Worm (Caenorhabditis elegans) whole organism, early embryonic: ENCODE data around the gene Y22D7AR.14.

Experiments
- B0310.2 ChIP-seq: sonication (generic microtip); optimal IDR thresholded peaks from 2 replicates; lab custom pipeline; 2016; ENCODE audit warnings: mild to moderate bottlenecking, missing genetic modification characterization, missing compliant biosample characterization
- F13C5.2 ChIP-seq: sonication (generic microtip); optimal IDR thresholded peaks from 2 replicates; lab custom pipeline; 2017; ENCODE audit warnings: mild to moderate bottlenecking, missing genetic modification characterization, inconsistent platforms, missing compliant biosample characterization
- aly-1 ChIP-seq: sonication (generic microtip); optimal IDR thresholded peaks from 2 replicates; lab custom pipeline; 2016; ENCODE audit warnings: missing genetic modification characterization, missing compliant biosample characterization
- ama-1 ChIP-seq: fragments of 150-350 bp; optimal IDR thresholded peaks from 2 replicates; lab custom pipeline; 2014
- ceh-13 ChIP-seq: fragments of 200-800 bp; sonication (Bioruptor generic); optimal IDR thresholded peaks from 2 replicates; lab custom pipeline; 2018; ENCODE audit warnings: mild to moderate bottlenecking, missing genetic modification characterization, missing compliant biosample characterization
- ceh-36 ChIP-seq: sonication (generic microtip); optimal IDR thresholded peaks from 2 replicates; lab custom pipeline; 2016; ENCODE audit warnings: missing genetic modification characterization, inconsistent platforms, missing compliant biosample characterization
- ets-7 ChIP-seq: sonication (generic microtip); optimal IDR thresholded peaks from 2 replicates; lab custom pipeline; 2016; ENCODE audit warnings: missing genotype, missing genetic modification characterization, missing compliant biosample characterization
- flt-1 ChIP-seq: fragments of 200-800 bp; sonication (Bioruptor generic); IDR thresholded peaks from 2 replicates; pipeline ENCODE4 v1.3.6; 2022; ENCODE audit warnings: missing genetic modification characterization, missing compliant biosample characterization
- hmbx-1 ChIP-seq: sonication (generic microtip); optimal IDR thresholded peaks from 2 replicates; lab custom pipeline; 2016; ENCODE audit warnings: mild to moderate bottlenecking, missing genetic modification characterization, missing compliant biosample characterization
- hmg-4 ChIP-seq: fragments of 200-800 bp; sonication (Bioruptor generic); optimal IDR thresholded peaks from 2 replicates; lab custom pipeline; 2018; ENCODE audit warnings: mild to moderate bottlenecking, missing genetic modification characterization, missing compliant biosample characterization
- hnd-1 ChIP-seq: sonication (generic microtip); optimal IDR thresholded peaks from 2 replicates; lab custom pipeline; 2016; ENCODE audit warnings: missing genetic modification characterization, missing compliant biosample characterization
- pes-1 ChIP-seq: fragments of 200-800 bp; sonication (Bioruptor generic); IDR thresholded peaks from 2 replicates; pipeline ENCODE4 v1.3.6; 2022; ENCODE audit warnings: missing genetic modification reagents, missing genetic modification characterization, missing compliant biosample characterization
- scrt-1 ChIP-seq: fragments of 200-800 bp; sonication (Bioruptor generic); IDR thresholded peaks from 2 replicates; pipeline ENCODE4 v1.3.6; 2022; ENCODE audit warnings: missing genetic modification characterization, missing compliant biosample characterization
- sea-1 ChIP-seq: fragments of 200-800 bp; sonication (Bioruptor generic); conservative IDR thresholded peaks from 2 replicates; pipeline ENCODE4 v1.3.6; 2022; ENCODE audit warnings: missing genetic modification characterization, missing compliant biosample characterization
- tbx-11 ChIP-seq: fragments of 200-800 bp; sonication (Bioruptor generic); IDR thresholded peaks from 2 replicates; pipeline ENCODE4 v1.3.6; 2022; ENCODE audit warnings: missing genetic modification characterization, missing compliant biosample characterization
- tbx-37 ChIP-seq: fragments of 200-800 bp; sonication (Bioruptor generic); conservative IDR thresholded peaks from 2 replicates; pipeline ENCODE4 v1.3.6; 2022; ENCODE audit warnings: missing genetic modification reagents, missing genetic modification characterization, missing compliant biosample characterization
- tra-4 ChIP-seq: sonication (generic microtip); optimal IDR thresholded peaks from 2 replicates; lab custom pipeline; 2017; ENCODE audit warnings: missing genetic modification characterization, missing compliant biosample characterization

The Y22D7AR.14 gene

ce11 chrIII:1704020-1704419, 14.2 kb upstream of the Y22D7AR.14 start:
- TF ChIP-seq B0310.2 (tag; lab: Kevin White, UChicago) = no peak
- no peak for TF ChIP-seq hnd-1 (tag; lab: Kevin White, UChicago)
- TF ChIP-seq flt-1 (GFP tag; lab: Robert Waterston, UW) = no peak
- TF ChIP-seq aly-1 (tag; lab: Kevin White, UChicago) = no peak
- TF ChIP-seq ceh-13 (GFP tag; lab: Kevin White, UChicago) = no peak
- TF ChIP-seq ceh-36 (tag; lab: Kevin White, UChicago) = peak; percentile 84

ce11 chrIII:1702337-1702736, 12.5 kb upstream of the Y22D7AR.14 start, which contains the start of gene spex-3:
Gene spex-3, minus strand, starts transcription at chrIII:1702437.
- TF ChIP-seq ceh-36 (tag; lab: Kevin White, UChicago) (no peak), tbx-11 (GFP tag; lab: Robert Waterston, UW) (no peak), aly-1 (tag; lab: Kevin White, UChicago) (no peak), scrt-1 (GFP tag; lab: Robert Waterston, UW) (no peak), sea-1 (GFP tag; lab: Robert Waterston, UW) (no peak), ets-7 (tag; lab: Kevin White, UChicago) (no peak), ama-1 (lab: Kevin White, UChicago) (no peak), pes-1 (GFP tag; lab: Robert Waterston, UW) (no peak), hmbx-1 (tag; lab: Kevin White, UChicago) (no peak), flt-1 (GFP tag; lab: Robert Waterston, UW) (no peak), B0310.2 (tag; lab: Kevin White, UChicago) (no peak), tra-4 (tag; lab: Kevin White, UChicago) (no peak), tbx-37 (no peak), hnd-1 (tag; lab: Kevin White, UChicago) (no peak), hmg-4 (GFP tag; lab: Kevin White, UChicago) (no peak), F13C5.2 (tag; lab: Kevin White, UChicago) (no peak), ceh-13 (GFP tag; lab: Kevin White, UChicago) (no peak)

ce11 chrIII:1698842-1699241, 9.0 kb upstream of the Y22D7AR.14 start, which contains the start of gene fbxa-74:
Gene fbxa-74, minus strand, starts transcription at chrIII:1698986.
- TF ChIP-seq ets-7 (tag; lab: Kevin White, UChicago) (no peak), hmg-4 (GFP tag; lab: Kevin White, UChicago) (no peak), scrt-1 (GFP tag; lab: Robert Waterston, UW) (no peak), flt-1 (GFP tag; lab: Robert Waterston, UW) (no peak), tbx-11 (GFP tag; lab: Robert Waterston, UW) (no peak), aly-1 (tag; lab: Kevin White, UChicago) (no peak), sea-1 (GFP tag; lab: Robert Waterston, UW) (no peak), ceh-13 (GFP tag; lab: Kevin White, UChicago) (no peak), F13C5.2 (tag; lab: Kevin White, UChicago) (no peak), B0310.2 (tag; lab: Kevin White, UChicago) (no peak), hmbx-1 (tag; lab: Kevin White, UChicago) (no peak), ama-1 (lab: Kevin White, UChicago) (no peak), ceh-36 (tag; lab: Kevin White, UChicago) (no peak), tbx-37 (no peak), pes-1 (GFP tag; lab: Robert Waterston, UW) (no peak), tra-4 (tag; lab: Kevin White, UChicago) (no peak), hnd-1 (tag; lab: Kevin White, UChicago) (no peak)

- TF ChIP-seq B0310.2 (tag; lab: Kevin White, UChicago) = no peak
- no peak for TF ChIP-seq hmg-4 (GFP tag; lab: Kevin White, UChicago)
- no peak for TF ChIP-seq flt-1 (GFP tag; lab: Robert Waterston, UW)
- TF ChIP-seq F13C5.2 (tag; lab: Kevin White, UChicago) = no peak
- no peak for TF ChIP-seq aly-1 (tag; lab: Kevin White, UChicago)
- no peak for TF ChIP-seq ama-1 (lab: Kevin White, UChicago)
- no peak for TF ChIP-seq pes-1 (GFP tag; lab: Robert Waterston, UW)
- no peak for TF ChIP-seq ceh-13 (GFP tag; lab: Kevin White, UChicago)
- no peak for TF ChIP-seq hmbx-1 (tag; lab: Kevin White, UChicago)
- no peak for TF ChIP-seq tra-4 (tag; lab: Kevin White, UChicago)
- no peak for TF ChIP-seq tbx-37
- TF ChIP-seq sea-1 (GFP tag; lab: Robert Waterston, UW) = no peak
- TF ChIP-seq ets-7 (tag; lab: Kevin White, UChicago) = no peak
- no peak for TF ChIP-seq ceh-36 (tag; lab: Kevin White, UChicago)
- TF ChIP-seq hnd-1 (tag; lab: Kevin White, UChicago) = no peak
- TF ChIP-seq scrt-1 (GFP tag; lab: Robert Waterston, UW) = no peak
- no peak for TF ChIP-seq tbx-11 (GFP tag; lab: Robert Waterston, UW)
Observed at ce11 chrIII:1695006-1695405, 5.2 kb upstream of the Y22D7AR.14 start, which contains the start of gene srd-64. Gene srd-64, minus strand, starts transcription at chrIII:1695106.

ce11 chrIII:1687999-1688398, 1.8 kb downstream of the Y22D7AR.14 start, which contains the start of gene Y22D7AR.7:
Gene Y22D7AR.7, minus strand, starts transcription at chrIII:1688099.
- no peak for TF ChIP-seq scrt-1 (GFP tag; lab: Robert Waterston, UW)

ce11 chrIII:1682262-1682661, 7.6 kb downstream of the Y22D7AR.14 start:
- TF ChIP-seq F13C5.2 (tag; lab: Kevin White, UChicago) (no peak), ama-1 (lab: Kevin White, UChicago) (no peak), ceh-36 (tag; lab: Kevin White, UChicago) (no peak), tbx-11 (GFP tag; lab: Robert Waterston, UW) (no peak), aly-1 (tag; lab: Kevin White, UChicago) (no peak), tra-4 (tag; lab: Kevin White, UChicago) (no peak), scrt-1 (GFP tag; lab: Robert Waterston, UW) (no peak), B0310.2 (tag; lab: Kevin White, UChicago) (no peak), pes-1 (GFP tag; lab: Robert Waterston, UW) (no peak), hnd-1 (tag; lab: Kevin White, UChicago) (no peak), hmg-4 (GFP tag; lab: Kevin White, UChicago) (no peak), flt-1 (GFP tag; lab: Robert Waterston, UW) (no peak), sea-1 (GFP tag; lab: Robert Waterston, UW) (no peak), tbx-37 (no peak), hmbx-1 (tag; lab: Kevin White, UChicago) (no peak)
